Worm (Caenorhabditis elegans) whole organism, L1 larva: ENCODE measurements around the gene srd-1.

Source experiments
- elt-3 ChIP-seq, 6 experiments: fragments of 150-350 bp in 1 of 6; sonication (generic microtip); optimal IDR thresholded peaks; 2 replicates each; lab custom pipeline; 2017 to 2018; ENCODE audit warnings: missing biosample characterization in 6 of 6, missing genetic modification characterization in 6 of 6, inconsistent platforms in 1 of 6
- nhr-76 ChIP-seq: sonication (generic microtip); optimal IDR thresholded peaks from 2 replicates; lab custom pipeline; 2017; ENCODE audit warnings: missing biosample characterization, missing genetic modification characterization
- nhr-85 ChIP-seq: sonication (generic microtip); peaks from one replicate; lab custom pipeline; 2016; ENCODE audit warnings: missing genetic modification characterization, inconsistent platforms, missing compliant biosample characterization
- unc-86 ChIP-seq: sonication (generic microtip); optimal IDR thresholded peaks from 2 replicates; lab custom pipeline; 2016; ENCODE audit warnings: missing genetic modification characterization, missing compliant biosample characterization

ce11 chrII:10199906-10200305 is 17.4 kb upstream of the srd-1 start, which contains the start of gene R05H5.4:
- no peak for TF ChIP-seq nhr-76 (tag; lab: Kevin White, UChicago)
- TF ChIP-seq nhr-85, result no peak
- no peak for TF ChIP-seq elt-3 (tag; optimal IDR thresholded peaks at IDR 0.05; lab: Kevin White, UChicago)
- no peak for TF ChIP-seq unc-86 (tag; lab: Kevin White, UChicago)
